Fruit fly (Drosophila melanogaster) whole organism, embryonic: ENCODE data around the gene Or67b.

Source experiments
- Bdp1 ChIP-seq: fragments of 200-800 bp; sonication (Bioruptor generic); optimal IDR thresholded peaks from 3 replicates; lab custom pipeline; 2016; ENCODE audit warnings: missing biosample characterization, missing genetic modification characterization
- CG10321 ChIP-seq: fragments of 200-800 bp; sonication (Bioruptor generic); IDR thresholded peaks from 2 replicates; pipeline ENCODE4 v1.3.6; 2022; ENCODE audit warnings: missing biosample characterization, missing genetic modification characterization
- CG10366 ChIP-seq: fragments of 200-800 bp; sonication (Bioruptor generic); IDR thresholded peaks from 2 replicates; pipeline ENCODE4 v1.3.6; 2022; ENCODE audit warnings: missing biosample characterization, missing genetic modification characterization
- CG11456 ChIP-seq: fragments of 200-800 bp; sonication (Bioruptor generic); IDR thresholded peaks from 3 replicates; pipeline ENCODE4 v1.3.6; 2022; ENCODE audit warnings: missing biosample characterization, missing genetic modification characterization
- CG13894 ChIP-seq: fragments of 200-800 bp; sonication (Bioruptor generic); optimal IDR thresholded peaks from 3 replicates; lab custom pipeline; 2018; ENCODE audit warnings: missing biosample characterization, mild to moderate bottlenecking, missing genetic modification characterization, moderate library complexity
- CG15696 ChIP-seq: fragments of 200-800 bp; sonication (Bioruptor generic); optimal IDR thresholded peaks from 2 replicates; lab custom pipeline; 2019; ENCODE audit warnings: missing biosample characterization, mild to moderate bottlenecking, missing genetic modification characterization, moderate library complexity
- CG1602 ChIP-seq: fragments of 200-800 bp; sonication (Bioruptor generic); optimal IDR thresholded peaks from 3 replicates; lab custom pipeline; 2016; ENCODE audit warnings: missing biosample characterization, missing genetic modification characterization
- CG1603 ChIP-seq: fragments of 200-800 bp; sonication (Bioruptor generic); optimal IDR thresholded peaks from 2 replicates; lab custom pipeline; 2019; ENCODE audit warnings: missing biosample characterization, mild to moderate bottlenecking, missing genetic modification characterization, moderate library complexity
- CG17328 ChIP-seq: fragments of 200-800 bp; sonication (Bioruptor generic); IDR thresholded peaks from 2 replicates; pipeline ENCODE4 v1.3.6; 2022; ENCODE audit warnings: missing biosample characterization, missing genetic modification characterization
- CG17359 ChIP-seq: fragments of 200-800 bp; sonication (Bioruptor generic); optimal IDR thresholded peaks from 3 replicates; lab custom pipeline; 2018; ENCODE audit warnings: missing biosample characterization, mild to moderate bottlenecking, missing genetic modification characterization, moderate library complexity
- CG18599 ChIP-seq: fragments of 200-800 bp; sonication (Bioruptor generic); optimal IDR thresholded peaks from 3 replicates; lab custom pipeline; 2017; ENCODE audit warnings: missing biosample characterization, missing genetic modification characterization, mild to moderate bottlenecking, moderate library complexity, missing genetic modification reagents
- CG2199 ChIP-seq: fragments of 200-800 bp; sonication (Bioruptor generic); IDR thresholded peaks from 3 replicates; pipeline ENCODE4 v1.3.6; 2022; ENCODE audit warnings: missing biosample characterization, missing genetic modification characterization
- CG2875 ChIP-seq: fragments of 200-800 bp; sonication (Bioruptor generic); optimal IDR thresholded peaks from 2 replicates; lab custom pipeline; 2017; ENCODE audit warnings: missing biosample characterization, mild to moderate bottlenecking, missing genetic modification characterization, missing genetic modification reagents
- CG3065 ChIP-seq: fragments of 200-800 bp; sonication (Bioruptor generic); optimal IDR thresholded peaks from 2 replicates; lab custom pipeline; 2016; ENCODE audit warnings: missing biosample characterization, missing genetic modification characterization
- CG32772 ChIP-seq: fragments of 200-800 bp; sonication (Bioruptor generic); IDR thresholded peaks from 2 replicates; pipeline ENCODE4 v1.3.6; 2022; ENCODE audit warnings: missing biosample characterization, missing genetic modification characterization
- CG33557 ChIP-seq: fragments of 200-800 bp; sonication (Bioruptor generic); optimal IDR thresholded peaks from 2 replicates; lab custom pipeline; 2019; ENCODE audit warnings: missing biosample characterization, mild to moderate bottlenecking, missing genetic modification characterization, moderate library complexity
- CG3847 ChIP-seq: fragments of 200-800 bp; sonication (Bioruptor generic); IDR thresholded peaks from 2 replicates; pipeline ENCODE4 v1.3.6; 2022; ENCODE audit warnings: missing biosample characterization, missing genetic modification characterization
- CG4404 ChIP-seq: fragments of 200-800 bp; sonication (Bioruptor generic); IDR thresholded peaks from 2 replicates; pipeline ENCODE4 v1.3.6; 2022; ENCODE audit warnings: missing biosample characterization, missing genetic modification characterization
- CG4854 ChIP-seq: fragments of 200-800 bp; sonication (Bioruptor generic); optimal IDR thresholded peaks from 2 replicates; lab custom pipeline; 2016; ENCODE audit warnings: missing biosample characterization, missing genetic modification characterization, inconsistent platforms
- CG5180 ChIP-seq: fragments of 200-800 bp; sonication (Bioruptor generic); optimal IDR thresholded peaks from 3 replicates; lab custom pipeline; 2017; ENCODE audit warnings: missing biosample characterization, missing genetic modification characterization, mild to moderate bottlenecking, moderate library complexity, missing genetic modification reagents
- CG7839 ChIP-seq: fragments of 200-800 bp; sonication (Bioruptor generic); optimal IDR thresholded peaks from 3 replicates; lab custom pipeline; 2018; ENCODE audit warnings: missing biosample characterization, mild to moderate bottlenecking, missing genetic modification characterization, moderate library complexity
- CG9817 ChIP-seq: fragments of 200-800 bp; sonication (Bioruptor generic); optimal IDR thresholded peaks from 2 replicates; lab custom pipeline; 2018; ENCODE audit warnings: missing biosample characterization, mild to moderate bottlenecking, missing genetic modification characterization, moderate library complexity
- CHES-1-like ChIP-seq: fragments of 200-800 bp; sonication (Bioruptor generic); optimal IDR thresholded peaks from 2 replicates; lab custom pipeline; 2016; ENCODE audit warnings: missing biosample characterization, missing genetic modification characterization
- Gug ChIP-seq: fragments of 200-800 bp; sonication (Bioruptor generic); IDR thresholded peaks from 4 replicates; pipeline ENCODE4 v1.3.6; 2022; ENCODE audit warnings: missing biosample characterization, missing genetic modification characterization
- HHEX ChIP-seq: fragments of 200-800 bp; sonication (Bioruptor generic); optimal IDR thresholded peaks from 3 replicates; lab custom pipeline; 2017; ENCODE audit warnings: missing biosample characterization, mild to moderate bottlenecking, missing genetic modification characterization, missing genetic modification reagents
- HmgD ChIP-seq: fragments of 200-800 bp; sonication (Bioruptor generic); optimal IDR thresholded peaks from 3 replicates; lab custom pipeline; 2016; ENCODE audit warnings: missing biosample characterization, missing genetic modification characterization
- Max ChIP-seq: fragments of 200-800 bp; sonication (Bioruptor generic); optimal IDR thresholded peaks from 2 replicates; lab custom pipeline; 2016; ENCODE audit warnings: missing biosample characterization, mild to moderate bottlenecking, missing genetic modification characterization
- NC2β ChIP-seq: fragments of 200-800 bp; sonication (Bioruptor generic); optimal IDR thresholded peaks from 2 replicates; lab custom pipeline; 2016; ENCODE audit warnings: missing biosample characterization, missing genetic modification characterization
- Opbp ChIP-seq: fragments of 200-800 bp; sonication (Bioruptor generic); IDR thresholded peaks from 3 replicates; pipeline ENCODE4 v1.3.6; 2022; ENCODE audit warnings: missing biosample characterization, missing genetic modification characterization; ENCODE audit not compliant: partially characterized antibody
- Poxn ChIP-seq: fragments of 200-800 bp; sonication (Bioruptor generic); IDR thresholded peaks from 2 replicates; pipeline ENCODE4 v1.3.6; 2022; ENCODE audit warnings: missing biosample characterization, missing genetic modification characterization
- Tbp ChIP-seq: fragments of >200 bp; optimal IDR thresholded peaks from 2 replicates; lab custom pipeline; 2018; ENCODE audit warnings: missing biosample characterization, missing genetic modification characterization
- Vsx1 ChIP-seq: fragments of 200-800 bp; sonication (Bioruptor generic); optimal IDR thresholded peaks from 2 replicates; lab custom pipeline; 2017; ENCODE audit warnings: missing biosample characterization, mild to moderate bottlenecking, missing genetic modification characterization, missing genetic modification reagents
- bbx ChIP-seq: fragments of 200-800 bp; sonication (Bioruptor generic); IDR thresholded peaks from 2 replicates; pipeline ENCODE4 v1.3.6; 2022; ENCODE audit warnings: missing biosample characterization, missing genetic modification characterization; ENCODE audit not compliant: partially characterized antibody
- cad ChIP-seq: fragments of >200 bp; optimal IDR thresholded peaks from 2 replicates; lab custom pipeline; 2017; ENCODE audit warnings: missing biosample characterization, missing genetic modification characterization
- cg ChIP-seq: fragments of 200-800 bp; sonication (Bioruptor generic); optimal IDR thresholded peaks from 3 replicates; lab custom pipeline; 2019; ENCODE audit warnings: missing biosample characterization, mild to moderate bottlenecking, missing genetic modification characterization, moderate library complexity
- chinmo ChIP-seq: fragments of 200-800 bp; sonication (Bioruptor generic); IDR thresholded peaks from 4 replicates; pipeline ENCODE4 v1.3.6; 2022; ENCODE audit warnings: missing biosample characterization, missing genetic modification characterization; ENCODE audit not compliant: partially characterized antibody
- eve ChIP-seq, 2 experiments: fragments of >200 bp; optimal IDR thresholded peaks; 2 replicates each; lab custom pipeline; 2017; ENCODE audit warnings: missing biosample characterization in 2 of 2, missing genetic modification characterization in 2 of 2
- ftz-f1 ChIP-seq: fragments of 200-800 bp; sonication (Bioruptor generic); optimal IDR thresholded peaks from 2 replicates; lab custom pipeline; 2016; ENCODE audit warnings: missing biosample characterization, missing genetic modification characterization
- fu2 ChIP-seq: fragments of 200-800 bp; sonication (Bioruptor generic); optimal IDR thresholded peaks from 2 replicates; lab custom pipeline; 2016; ENCODE audit warnings: missing biosample characterization, missing genetic modification characterization
- gcm ChIP-seq: fragments of 200-800 bp; sonication (Bioruptor generic); optimal IDR thresholded peaks from 2 replicates; lab custom pipeline; 2019; ENCODE audit warnings: missing biosample characterization, mild to moderate bottlenecking, missing genetic modification characterization, moderate library complexity
- gt ChIP-seq: fragments of 200-800 bp; sonication (Bioruptor generic); IDR thresholded peaks from 2 replicates; pipeline ENCODE4 v1.3.6; 2022; ENCODE audit warnings: missing biosample characterization, missing genetic modification characterization
- hth ChIP-seq: fragments of >200 bp; optimal IDR thresholded peaks from 2 replicates; lab custom pipeline; 2017; ENCODE audit warnings: inconsistent platforms
- jumu ChIP-seq: fragments of 200-800 bp; sonication (Bioruptor generic); optimal IDR thresholded peaks from 3 replicates; lab custom pipeline; 2016; ENCODE audit warnings: missing biosample characterization, missing genetic modification characterization
- ken ChIP-seq: fragments of 200-800 bp; sonication (Bioruptor generic); IDR thresholded peaks from 3 replicates; pipeline ENCODE4 v1.3.6; 2022; ENCODE audit warnings: missing biosample characterization, missing genetic modification characterization
- lov ChIP-seq, 2 experiments: fragments of 200-800 bp in 1 of 2; fragments of >200 bp in 1 of 2; sonication (Bioruptor generic) in 1 of 2; IDR thresholded peaks in 1 of 2; optimal IDR thresholded peaks in 1 of 2; 2 replicates in 1 of 2; 3 replicates in 1 of 2; pipeline versions ENCODE4 v1.3.6 to Lab custom; 2017 to 2022; ENCODE audit warnings: missing biosample characterization in 1 of 2, missing genetic modification characterization in 1 of 2
- scrt ChIP-seq: fragments of 200-800 bp; sonication (Bioruptor generic); optimal IDR thresholded peaks from 2 replicates; lab custom pipeline; 2018; ENCODE audit warnings: missing biosample characterization, mild to moderate bottlenecking, missing genetic modification characterization, moderate library complexity
- sna ChIP-seq: fragments of 200-800 bp; sonication (Bioruptor generic); IDR thresholded peaks from 2 replicates; pipeline ENCODE4 v1.3.6; 2022; ENCODE audit warnings: missing biosample characterization, missing genetic modification characterization; ENCODE audit not compliant: partially characterized antibody
- sug ChIP-seq: fragments of 200-800 bp; optimal IDR thresholded peaks from 2 replicates; lab custom pipeline; 2019; ENCODE audit warnings: missing biosample characterization, mild to moderate bottlenecking, missing genetic modification characterization, moderate library complexity
- wek ChIP-seq: fragments of 200-800 bp; sonication (Bioruptor generic); optimal IDR thresholded peaks from 3 replicates; lab custom pipeline; 2018; ENCODE audit warnings: missing biosample characterization, mild to moderate bottlenecking, missing genetic modification characterization, moderate library complexity

Gene Or67b

DNA sequence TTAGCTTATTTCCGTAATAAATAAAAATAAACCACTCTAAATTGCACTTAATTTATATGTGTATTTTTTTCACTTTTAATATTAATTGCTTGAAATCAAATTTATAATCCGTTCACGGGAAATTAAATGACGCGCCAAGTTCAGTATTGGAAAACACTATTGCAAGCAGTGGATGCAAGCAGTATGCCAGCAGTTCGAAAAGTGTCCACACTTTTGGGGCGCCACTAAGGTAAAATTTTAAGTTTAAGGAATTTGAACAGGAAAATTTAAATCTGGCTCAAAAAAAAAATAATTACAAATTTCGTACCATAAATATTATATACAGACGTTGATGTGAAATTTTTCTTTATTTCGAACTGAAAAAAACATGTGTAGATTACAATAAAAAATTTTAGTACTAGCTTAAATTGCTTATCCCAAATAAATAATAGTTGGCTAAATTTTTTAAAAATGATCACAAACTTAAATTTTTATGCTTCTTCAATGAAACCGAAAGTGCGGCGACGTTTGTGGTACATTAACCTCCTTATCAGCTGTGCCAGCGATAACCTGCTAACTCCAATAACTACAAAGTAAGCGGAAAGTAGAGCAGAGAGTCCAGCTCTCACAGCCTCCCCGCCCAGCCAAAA lies 14.9 kb downstream of the Or67b start (continued):
- TF ChIP-seq CG1602 (GFP tag; lab: Kevin White, UChicago): peak; percentile 17
- TF ChIP-seq wek (GFP tag; lab: Kevin White, UChicago): no peak
- TF ChIP-seq ken (GFP tag; lab: Robert Waterston, UW): peak; percentile 68; the same call in 2 of the 3 replicates
- no peak for TF ChIP-seq CG18599
- TF ChIP-seq HmgD (GFP tag; lab: Kevin White, UChicago): no peak
- TF ChIP-seq Opbp (GFP tag; lab: Robert Waterston, UW): peak; percentile 48; the same call in 1 of the 3 replicates
- no peak for TF ChIP-seq chinmo (GFP tag; lab: Robert Waterston, UW)
- TF ChIP-seq CG2875 (GFP tag; lab: Kevin White, UChicago): no peak
- peak; percentile 58 for TF ChIP-seq CG9817
- no peak for TF ChIP-seq CG33557 (GFP tag; lab: Kevin White, UChicago)
- TF ChIP-seq CG5180 (GFP tag; lab: Kevin White, UChicago): no peak
- TF ChIP-seq cg: no peak
- TF ChIP-seq bbx (GFP tag; lab: Robert Waterston, UW): no peak
- TF ChIP-seq CG2199 (GFP tag; lab: Robert Waterston, UW): peak; percentile 88
- TF ChIP-seq CG1603: no peak
- TF ChIP-seq fu2 (GFP tag; lab: Kevin White, UChicago): no peak
- TF ChIP-seq jumu: peak; percentile 66
- peak; percentile 84 for TF ChIP-seq CG11456
- TF ChIP-seq Tbp (GFP tag; lab: Kevin White, UChicago): no peak
- TF ChIP-seq CG3065 (GFP tag; lab: Kevin White, UChicago): no peak
- TF ChIP-seq gt: no peak
- no peak for TF ChIP-seq cad (GFP tag; lab: Kevin White, UChicago)
- TF ChIP-seq gcm: no peak
- 0 out of 2 replicates have a peak, but pooled peaks have one; percentile 12 for TF ChIP-seq CG17328 (GFP tag; lab: Robert Waterston, UW)
- TF ChIP-seq Bdp1 (GFP tag; lab: Kevin White, UChicago): no peak
- TF ChIP-seq scrt (GFP tag; lab: Kevin White, UChicago): no peak
- no peak for TF ChIP-seq NC2β (GFP tag; lab: Kevin White, UChicago)
- TF ChIP-seq sug (tag; lab: Kevin White, UChicago): no peak
- TF ChIP-seq ftz-f1 (GFP tag; lab: Kevin White, UChicago): peak; percentile 51
- no peak for TF ChIP-seq CHES-1-like (GFP tag; lab: Kevin White, UChicago)
- TF ChIP-seq CG4404: no peak
- TF ChIP-seq CG17359 (tag; lab: Kevin White, UChicago): peak; percentile 51
- TF ChIP-seq Max (GFP tag; lab: Kevin White, UChicago): peak; percentile 16
- peak; percentile 42 for TF ChIP-seq Vsx1 (GFP tag; lab: Kevin White, UChicago)
- no peak for TF ChIP-seq CG10321 (GFP tag; lab: Robert Waterston, UW)
- no peak for TF ChIP-seq Poxn (GFP tag; lab: Robert Waterston, UW)
- no peak for TF ChIP-seq CG4854 (GFP tag; lab: Kevin White, UChicago)
- no peak for TF ChIP-seq lov (optimal IDR thresholded peaks at IDR 0.05; lab: Kevin White, UChicago)
- no peak for TF ChIP-seq lov (GFP tag; IDR thresholded peaks at IDR 0.05; lab: Robert Waterston, UW)
- peak; percentile 36 for TF ChIP-seq CG10366 (GFP tag; lab: Robert Waterston, UW)
- no peak for TF ChIP-seq sna
- peak; percentile 3 for TF ChIP-seq CG7839 (tag; lab: Kevin White, UChicago)
- TF ChIP-seq hth (lab: Kevin White, UChicago): no peak
- TF ChIP-seq HHEX (GFP tag; lab: Kevin White, UChicago): no peak
- TF ChIP-seq Gug (GFP tag; lab: Robert Waterston, UW): peak; percentile 71
- TF ChIP-seq CG3847 (GFP tag; lab: Robert Waterston, UW): peak; percentile 75
- TF ChIP-seq CG32772 (GFP tag; lab: Robert Waterston, UW): peak; percentile 37; the same call in 1 of the 2 replicates
- TF ChIP-seq CG13894 (tag; lab: Kevin White, UChicago): peak; percentile 13
- no peak for TF ChIP-seq eve (GFP tag; optimal IDR thresholded peaks at IDR 0.05; lab: Kevin White, UChicago)
- TF ChIP-seq CG15696: no peak
